Worm (Caenorhabditis elegans): ENCODE results near the gene srh-239.

DNA sequence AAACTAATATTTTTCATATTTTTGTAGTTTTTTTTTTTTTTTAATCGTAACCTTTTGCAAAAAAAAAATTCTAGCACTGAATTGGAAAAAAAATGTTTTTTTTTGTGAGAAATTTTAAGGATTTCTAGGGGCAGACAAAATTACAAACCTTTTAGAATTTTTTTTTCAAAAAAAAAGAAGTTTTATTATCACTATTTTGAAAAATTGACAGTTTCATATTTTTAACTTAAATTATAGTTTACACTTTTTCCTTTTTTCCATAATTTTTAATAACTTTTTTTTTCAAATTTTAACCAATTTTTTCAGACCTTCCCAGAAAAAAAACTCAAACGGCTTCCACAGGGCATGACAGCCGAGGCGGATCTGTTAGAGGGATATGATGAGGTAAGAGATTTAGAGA is 25.5 kb downstream of the srh-239 start, which contains the start of gene dpf-1:
- no peak for TF ChIP-seq F37B4.10 (GFP tag; IDR thresholded peaks at IDR 0.05)
- TF ChIP-seq Y95B8A.8 (GFP tag; IDR thresholded peaks at IDR 0.05): no peak
- TF ChIP-seq atf-7 (tag; optimal IDR thresholded peaks at IDR 0.05): no peak
- TF ChIP-seq K11D2.4 (GFP tag; IDR thresholded peaks at IDR 0.05): no peak
- no peak for TF ChIP-seq F52B5.7 (tag; optimal IDR thresholded peaks at IDR 0.05)
- TF ChIP-seq nhr-90 (tag; optimal IDR thresholded peaks at IDR 0.05): no peak
- TF ChIP-seq egl-44 (GFP tag; IDR thresholded peaks at IDR 0.05): no peak
- TF ChIP-seq T26A5.8 (tag; optimal IDR thresholded peaks at IDR 0.05): no peak
- TF ChIP-seq mcd-1 (GFP tag; IDR thresholded peaks at IDR 0.05): no peak
- TF ChIP-seq unc-62 (GFP tag; optimal IDR thresholded peaks at IDR 0.05): no peak
- TF ChIP-seq nfya-1 (tag; optimal IDR thresholded peaks at IDR 0.05; ENCODE audit: borderline replicate concordance, insufficient read depth): no peak

Measured in whole organism, young adult.